Fruit fly (Drosophila melanogaster) whole organism: Measurements from ENCODE around the gene CG3473.

ENCODE experiments used
- CG8478 ChIP-seq: fragments of >200 bp; optimal IDR thresholded peaks from 2 replicates; lab custom pipeline; 2018; ENCODE audit warnings: inconsistent platforms
- pan ChIP-seq: fragments of >200 bp; optimal IDR thresholded peaks from 2 replicates; lab custom pipeline; 2017
- usp ChIP-seq: fragments of >200 bp; optimal IDR thresholded peaks from 2 replicates; lab custom pipeline; 2017; ENCODE audit warnings: missing biosample characterization, missing genetic modification characterization, mixed read lengths

DNA sequence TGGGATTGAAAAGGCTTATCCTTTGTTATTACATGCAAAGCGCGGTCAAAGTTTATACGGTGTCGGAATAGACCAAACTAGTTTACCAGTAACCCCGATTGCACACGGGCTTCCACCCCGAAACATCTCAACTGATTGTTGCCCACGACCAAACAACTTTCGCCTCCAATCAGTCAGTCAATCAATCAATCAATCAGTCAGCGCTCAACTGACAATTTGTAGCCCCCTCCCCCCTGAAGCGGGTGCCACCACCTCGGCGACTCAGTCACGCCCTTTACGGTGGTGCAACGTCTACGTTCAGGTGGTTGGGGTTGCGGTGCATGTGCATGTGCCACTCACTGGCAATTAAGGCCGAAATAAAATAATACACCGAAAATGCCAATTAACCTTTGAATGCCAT lies 7.3 kb upstream of the CG3473 start:
- no peak for TF ChIP-seq pan (lab: Kevin White, UChicago)
- no peak for TF ChIP-seq usp
- no peak for TF ChIP-seq CG8478 (lab: Kevin White, UChicago)
